Worm (Caenorhabditis elegans): ENCODE results near the gene C48B4.10.

ce11 chrIII:9558463-9558862, 5.8 kb downstream of the C48B4.10 start, which contains the start of gene C48B4.6:
- TF ChIP-seq ztf-23 (GFP tag; IDR thresholded peaks at IDR 0.05) = no peak
- no peak for TF ChIP-seq ref-1 (GFP tag; conservative IDR thresholded peaks at IDR 0.05)
- no peak for TF ChIP-seq flt-1 (GFP tag; IDR thresholded peaks at IDR 0.05)
- no peak for TF ChIP-seq ztf-29 (GFP tag; IDR thresholded peaks at IDR 0.05)
- TF ChIP-seq tab-1 (GFP tag; IDR thresholded peaks at IDR 0.05) = no peak
- no peak for TF ChIP-seq cog-1 (tag; optimal IDR thresholded peaks at IDR 0.05)
